Comparison of ENCODE assay signal across 5 worm cellular contexts in the genomic region with DNA sequence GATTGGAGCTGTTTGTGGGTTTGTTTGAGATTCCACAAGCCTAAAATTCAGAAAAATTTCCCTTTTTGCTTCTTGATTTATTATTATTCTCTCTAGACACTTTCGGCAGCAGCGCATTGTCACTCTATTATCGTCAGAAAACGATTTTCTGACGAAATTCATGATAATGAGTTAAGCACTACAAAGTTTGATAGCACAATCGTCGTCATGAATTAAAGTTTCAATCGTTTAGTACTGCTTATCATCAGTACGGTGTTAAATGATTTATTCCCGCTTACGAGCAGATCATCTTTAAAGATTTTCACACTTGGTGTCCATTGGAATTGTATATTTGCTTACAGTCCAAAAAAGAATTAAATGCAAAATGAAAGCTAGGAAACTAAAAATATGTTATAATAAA.
A peak's percentile ranks its signal among the peaks of the same experiment; 100 is the strongest.
TF ChIP-seq lines count a peak whose summit lies in the region.

No protein-coding gene starts in this region.

TF ChIP-seq in whole organism, L1 larva, 84 proteins besides CTCF, POLR2A, EP300 and RAD21:
- no peak for TF ChIP-seq egl-13 (tag; optimal IDR thresholded peaks at IDR 0.05; lab: Kevin White, UChicago)
- peak; percentile 88 for TF ChIP-seq elt-2 (tag; optimal IDR thresholded peaks at IDR 0.05; lab: Kevin White, UChicago)

TF ChIP-seq in whole organism, L2 larva, 48 proteins besides CTCF, POLR2A, EP300 and RAD21:
- TF ChIP-seq sma-9 (GFP tag; optimal IDR thresholded peaks at IDR 0.05; lab: Kevin White, UChicago), result peak; percentile 17
- TF ChIP-seq sma-9 (tag; optimal IDR thresholded peaks at IDR 0.05; lab: Kevin White, UChicago), result no peak
- TF ChIP-seq fos-1 (tag; optimal IDR thresholded peaks at IDR 0.05; lab: Kevin White, UChicago), result peak; percentile 62
- no peak for TF ChIP-seq elt-1 (tag; optimal IDR thresholded peaks at IDR 0.05; lab: Kevin White, UChicago)
- no peak for TF ChIP-seq nhr-6 (tag; optimal IDR thresholded peaks at IDR 0.05; lab: Kevin White, UChicago)

TF ChIP-seq in whole organism, L3 larva, 47 proteins besides CTCF, POLR2A, EP300 and RAD21:
- peak; percentile 84 for TF ChIP-seq pqm-1 (tag; optimal IDR thresholded peaks at IDR 0.05; lab: Kevin White, UChicago)
- no peak for TF ChIP-seq lin-39 (tag; optimal IDR thresholded peaks at IDR 0.05; lab: Kevin White, UChicago)
- no peak for TF ChIP-seq ZK546.5 (tag; optimal IDR thresholded peaks at IDR 0.05; lab: Kevin White, UChicago)
- TF ChIP-seq nhr-77 (tag; optimal IDR thresholded peaks at IDR 0.05; lab: Kevin White, UChicago), result no peak
- TF ChIP-seq elt-2 (tag; optimal IDR thresholded peaks at IDR 0.05; lab: Kevin White, UChicago), result peak; percentile 85

TF ChIP-seq in whole organism, L4 larva, 104 proteins besides CTCF, POLR2A, EP300 and RAD21:
- peak; percentile 23 for TF ChIP-seq hlh-11 (tag; optimal IDR thresholded peaks at IDR 0.05; lab: Kevin White, UChicago)
- no peak for TF ChIP-seq dpl-1 (GFP tag; optimal IDR thresholded peaks at IDR 0.05; lab: Kevin White, UChicago)
- no peak for TF ChIP-seq ceh-32 (tag; optimal IDR thresholded peaks at IDR 0.05; lab: Kevin White, UChicago; ENCODE audit: poor library complexity)
- TF ChIP-seq dve-1 (tag; optimal IDR thresholded peaks at IDR 0.05; lab: Kevin White, UChicago; ENCODE audit: insufficient read depth), result peak; percentile 22
- TF ChIP-seq snpc-1.2 (GFP tag; IDR thresholded peaks at IDR 0.05; lab: Robert Waterston, UW), result no peak
- no peak for TF ChIP-seq nhr-42 (GFP tag; IDR thresholded peaks at IDR 0.05; lab: Robert Waterston, UW)
- peak; percentile 44; the same call in 1 of the 2 replicates for TF ChIP-seq dmd-6 (GFP tag; IDR thresholded peaks at IDR 0.05; lab: Robert Waterston, UW)
- TF ChIP-seq F49E8.2 (tag; optimal IDR thresholded peaks at IDR 0.05; lab: Kevin White, UChicago; ENCODE audit: borderline replicate concordance), result no peak
- no peak for TF ChIP-seq nhr-11 (tag; optimal IDR thresholded peaks at IDR 0.05; lab: Kevin White, UChicago)
- no peak for TF ChIP-seq lin-38 (GFP tag; IDR thresholded peaks at IDR 0.05; lab: Robert Waterston, UW)
- no peak for TF ChIP-seq spr-3 (GFP tag; optimal IDR thresholded peaks at IDR 0.05; lab: Kevin White, UChicago)
- TF ChIP-seq F44E2.7 (GFP tag; IDR thresholded peaks at IDR 0.05; lab: Robert Waterston, UW), result no peak
- TF ChIP-seq nhr-28 (tag; optimal IDR thresholded peaks at IDR 0.05; lab: Kevin White, UChicago), result peak; percentile 73
- TF ChIP-seq dmd-9 (GFP tag; IDR thresholded peaks at IDR 0.05; lab: Robert Waterston, UW), result no peak
- peak; percentile 79 for TF ChIP-seq pqm-1 (tag; optimal IDR thresholded peaks at IDR 0.05; lab: Kevin White, UChicago)
- TF ChIP-seq daf-19 (GFP tag; conservative IDR thresholded peaks at IDR 0.05; lab: Robert Waterston, UW), result no peak
- no peak for TF ChIP-seq daf-16 (GFP tag; optimal IDR thresholded peaks at IDR 0.05; lab: Kevin White, UChicago)
- peak; percentile 39 for TF ChIP-seq daf-16 (tag; optimal IDR thresholded peaks at IDR 0.05; lab: Kevin White, UChicago)
- no peak for TF ChIP-seq fos-1 (tag; optimal IDR thresholded peaks at IDR 0.05; lab: Kevin White, UChicago)
- no peak for TF ChIP-seq mdl-1 (tag; optimal IDR thresholded peaks at IDR 0.05; lab: Kevin White, UChicago)

TF ChIP-seq in whole organism, young adult, 124 proteins besides CTCF, POLR2A, EP300 and RAD21:
- TF ChIP-seq nhr-80 (tag; optimal IDR thresholded peaks at IDR 0.05; lab: Kevin White, UChicago) (peak; percentile 55), aptf-3 (GFP tag; IDR thresholded peaks at IDR 0.05; lab: Robert Waterston, UW) (no peak)
